Fruit fly (Drosophila melanogaster) whole organism, embryonic: ENCODE data around the gene Oatp30B.

Experiments
- B-H2 ChIP-seq: fragments of 200-800 bp; sonication (Bioruptor generic); optimal IDR thresholded peaks from 2 replicates; lab custom pipeline; 2018; ENCODE audit warnings: missing biosample characterization, mild to moderate bottlenecking, missing genetic modification characterization
- Bdp1 ChIP-seq: fragments of 200-800 bp; sonication (Bioruptor generic); optimal IDR thresholded peaks from 3 replicates; lab custom pipeline; 2016; ENCODE audit warnings: missing biosample characterization, missing genetic modification characterization
- CG10431 ChIP-seq: fragments of 200-800 bp; sonication (Bioruptor generic); optimal IDR thresholded peaks from 3 replicates; lab custom pipeline; 2018; ENCODE audit warnings: missing biosample characterization, mild to moderate bottlenecking, missing genetic modification characterization
- CG12155 ChIP-seq: fragments of 200-800 bp; sonication (Bioruptor generic); optimal IDR thresholded peaks from 3 replicates; lab custom pipeline; 2016; ENCODE audit warnings: missing biosample characterization, missing genetic modification characterization
- CG1647 ChIP-seq: fragments of 200-800 bp; sonication (Bioruptor generic); optimal IDR thresholded peaks from 3 replicates; lab custom pipeline; 2016; ENCODE audit warnings: missing biosample characterization, missing genetic modification characterization
- CG18764 ChIP-seq: fragments of 200-800 bp; sonication (Bioruptor generic); optimal IDR thresholded peaks from 3 replicates; lab custom pipeline; 2016; ENCODE audit warnings: missing biosample characterization, missing genetic modification characterization
- CG31388 ChIP-seq: fragments of 200-800 bp; sonication (Bioruptor generic); optimal IDR thresholded peaks from 2 replicates; lab custom pipeline; 2016; ENCODE audit warnings: missing biosample characterization, missing genetic modification characterization
- CG32532 ChIP-seq: fragments of 200-800 bp; sonication (Bioruptor generic); IDR thresholded peaks from 2 replicates; pipeline ENCODE4 v1.3.6; 2022; ENCODE audit warnings: missing biosample characterization, missing genetic modification characterization
- CG32767 ChIP-seq: fragments of 200-800 bp; sonication (Bioruptor generic); IDR thresholded peaks from 2 replicates; pipeline ENCODE4 v1.3.6; 2022; ENCODE audit warnings: missing biosample characterization, missing genetic modification characterization
- CG34422 ChIP-seq: fragments of 200-800 bp; sonication (Bioruptor generic); IDR thresholded peaks from 3 replicates; pipeline ENCODE4 v1.3.6; 2022; ENCODE audit warnings: missing biosample characterization, missing genetic modification characterization
- CG4404 ChIP-seq: fragments of 200-800 bp; sonication (Bioruptor generic); IDR thresholded peaks from 2 replicates; pipeline ENCODE4 v1.3.6; 2022; ENCODE audit warnings: missing biosample characterization, missing genetic modification characterization
- CG4730 ChIP-seq: fragments of 200-800 bp; sonication (Bioruptor generic); IDR thresholded peaks from 2 replicates; pipeline ENCODE4 v1.3.6; 2022; ENCODE audit warnings: missing biosample characterization, missing genetic modification characterization
- CG7987 ChIP-seq: fragments of 200-800 bp; sonication (Bioruptor generic); optimal IDR thresholded peaks from 2 replicates; lab custom pipeline; 2018; ENCODE audit warnings: missing biosample characterization, mild to moderate bottlenecking, missing genetic modification characterization, moderate library complexity
- CG8924 ChIP-seq: fragments of 200-800 bp; optimal IDR thresholded peaks from 3 replicates; lab custom pipeline; 2019; ENCODE audit warnings: missing biosample characterization, mild to moderate bottlenecking, missing genetic modification characterization, moderate library complexity
- CG9215 ChIP-seq: fragments of 200-800 bp; sonication (Bioruptor generic); IDR thresholded peaks from 2 replicates; pipeline ENCODE4 v1.3.6; 2022; ENCODE audit warnings: missing biosample characterization, missing genetic modification characterization
- CrebB ChIP-seq: fragments of 200-800 bp; sonication (Bioruptor generic); optimal IDR thresholded peaks from 3 replicates; lab custom pipeline; 2018; ENCODE audit warnings: missing biosample characterization, mild to moderate bottlenecking, missing genetic modification characterization
- Ets65A ChIP-seq: fragments of 200-800 bp; sonication (Bioruptor generic); peaks from one replicate; lab custom pipeline; 2016; ENCODE audit warnings: missing biosample characterization, missing genetic modification characterization
- H15 ChIP-seq: fragments of 200-800 bp; sonication (Bioruptor generic); IDR thresholded peaks from 3 replicates; pipeline ENCODE4 v1.3.6; 2022; ENCODE audit warnings: missing biosample characterization, missing genetic modification characterization
- Hand ChIP-seq: fragments of 200-800 bp; sonication (Bioruptor generic); optimal IDR thresholded peaks from 2 replicates; lab custom pipeline; 2017; ENCODE audit warnings: mild to moderate bottlenecking, missing biosample characterization, missing genetic modification reagents, missing genetic modification characterization
- Hey ChIP-seq: fragments of 200-800 bp; sonication (Bioruptor generic); optimal IDR thresholded peaks from 3 replicates; lab custom pipeline; 2018; ENCODE audit warnings: missing biosample characterization, mild to moderate bottlenecking, missing genetic modification characterization
- Kr ChIP-seq: fragments of 200-800 bp; sonication (Bioruptor generic); optimal IDR thresholded peaks from 2 replicates; lab custom pipeline; 2017; ENCODE audit warnings: missing biosample characterization, mild to moderate bottlenecking, missing genetic modification characterization
- Max ChIP-seq: fragments of 200-800 bp; sonication (Bioruptor generic); optimal IDR thresholded peaks from 2 replicates; lab custom pipeline; 2016; ENCODE audit warnings: missing biosample characterization, mild to moderate bottlenecking, missing genetic modification characterization
- NK7.1 ChIP-seq: fragments of 200-800 bp; sonication (Bioruptor generic); optimal IDR thresholded peaks from 3 replicates; lab custom pipeline; 2016; ENCODE audit warnings: missing biosample characterization, missing genetic modification characterization
- Nf-YB ChIP-seq: fragments of 200-800 bp; sonication (Bioruptor generic); optimal IDR thresholded peaks from 3 replicates; lab custom pipeline; 2019; ENCODE audit warnings: missing biosample characterization, mild to moderate bottlenecking, missing genetic modification characterization, moderate library complexity
- Six4 ChIP-seq: fragments of 200-800 bp; sonication (Bioruptor generic); optimal IDR thresholded peaks from 2 replicates; lab custom pipeline; 2016; ENCODE audit warnings: missing biosample characterization, missing genetic modification characterization
- Ssrp ChIP-seq: fragments of 200-800 bp; sonication (Bioruptor generic); optimal IDR thresholded peaks from 2 replicates; lab custom pipeline; 2018; ENCODE audit warnings: missing biosample characterization, mild to moderate bottlenecking, missing genetic modification characterization, moderate library complexity
- ap ChIP-seq: fragments of 200-800 bp; sonication (Bioruptor generic); IDR thresholded peaks from 2 replicates; pipeline ENCODE4 v1.3.6; 2022; ENCODE audit warnings: missing biosample characterization, missing genetic modification characterization
- ara ChIP-seq: fragments of 200-800 bp; sonication (Bioruptor generic); IDR thresholded peaks from 2 replicates; pipeline ENCODE4 v1.3.6; 2022; ENCODE audit warnings: missing biosample characterization, missing genetic modification characterization
- caup ChIP-seq: fragments of 200-800 bp; sonication (Bioruptor generic); optimal IDR thresholded peaks from 3 replicates; lab custom pipeline; 2017; ENCODE audit warnings: missing biosample characterization, mild to moderate bottlenecking, missing genetic modification characterization, moderate library complexity; ENCODE audit not compliant: severe bottlenecking
- crc ChIP-seq: fragments of 200-800 bp; sonication (Bioruptor generic); optimal IDR thresholded peaks from 2 replicates; lab custom pipeline; 2016; ENCODE audit warnings: missing biosample characterization, missing genetic modification characterization
- crol ChIP-seq: fragments of 200-800 bp; sonication (Bioruptor generic); IDR thresholded peaks from 2 replicates; pipeline ENCODE4 v1.3.6; 2022; ENCODE audit warnings: missing biosample characterization, missing genetic modification characterization
- cwo ChIP-seq: fragments of 200-800 bp; sonication (Bioruptor generic); optimal IDR thresholded peaks from 3 replicates; lab custom pipeline; 2017; ENCODE audit warnings: missing biosample characterization, missing genetic modification characterization, mild to moderate bottlenecking, moderate library complexity, missing genetic modification reagents
- dan ChIP-seq: fragments of 200-800 bp; sonication (Bioruptor generic); IDR thresholded peaks from 2 replicates; pipeline ENCODE4 v1.3.6; 2022; ENCODE audit warnings: missing biosample characterization, missing genetic modification characterization
- ems ChIP-seq: fragments of 200-800 bp; sonication (Bioruptor generic); optimal IDR thresholded peaks from 3 replicates; lab custom pipeline; 2016; ENCODE audit warnings: missing biosample characterization, missing genetic modification characterization
- eve ChIP-seq, 2 experiments: fragments of >200 bp; optimal IDR thresholded peaks; 2 replicates each; lab custom pipeline; 2017; ENCODE audit warnings: missing biosample characterization in 2 of 2, missing genetic modification characterization in 2 of 2
- fd3F ChIP-seq: fragments of 200-800 bp; sonication (Bioruptor generic); optimal IDR thresholded peaks from 2 replicates; lab custom pipeline; 2018; ENCODE audit warnings: missing biosample characterization, mild to moderate bottlenecking, missing genetic modification characterization, moderate library complexity
- fd96Cb ChIP-seq: fragments of 200-800 bp; sonication (Bioruptor generic); optimal IDR thresholded peaks from 2 replicates; lab custom pipeline; 2018; ENCODE audit warnings: missing biosample characterization, mild to moderate bottlenecking, missing genetic modification characterization, moderate library complexity
- ftz-f1 ChIP-seq: fragments of 200-800 bp; sonication (Bioruptor generic); optimal IDR thresholded peaks from 2 replicates; lab custom pipeline; 2016; ENCODE audit warnings: missing biosample characterization, missing genetic modification characterization
- grn ChIP-seq: fragments of 200-800 bp; sonication (Bioruptor generic); optimal IDR thresholded peaks from 3 replicates; lab custom pipeline; 2017; ENCODE audit warnings: missing biosample characterization, missing genetic modification characterization
- jumu ChIP-seq: fragments of 200-800 bp; sonication (Bioruptor generic); optimal IDR thresholded peaks from 3 replicates; lab custom pipeline; 2016; ENCODE audit warnings: missing biosample characterization, missing genetic modification characterization
- klu ChIP-seq: fragments of 200-800 bp; sonication (Bioruptor generic); IDR thresholded peaks from 2 replicates; pipeline ENCODE4 v1.3.6; 2022; ENCODE audit warnings: missing biosample characterization, missing genetic modification characterization
- lov ChIP-seq, 2 experiments: fragments of 200-800 bp in 1 of 2; fragments of >200 bp in 1 of 2; sonication (Bioruptor generic) in 1 of 2; IDR thresholded peaks in 1 of 2; optimal IDR thresholded peaks in 1 of 2; 2 replicates in 1 of 2; 3 replicates in 1 of 2; pipeline versions ENCODE4 v1.3.6 to Lab custom; 2017 to 2022; ENCODE audit warnings: missing biosample characterization in 1 of 2, missing genetic modification characterization in 1 of 2
- mld ChIP-seq: fragments of 200-800 bp; sonication (Bioruptor generic); IDR thresholded peaks from 3 replicates; pipeline ENCODE4 v1.3.6; 2022; ENCODE audit warnings: missing biosample characterization, missing genetic modification characterization; ENCODE audit not compliant: partially characterized antibody
- pan ChIP-seq, 4 experiments: fragments of >200 bp in 3 of 4; fragments of 200-800 bp in 1 of 4; sonication (Bioruptor generic) in 1 of 4; optimal IDR thresholded peaks in 3 of 4; IDR thresholded peaks in 1 of 4; 2 replicates each; pipeline versions ENCODE4 v1.3.6 to Lab custom; 2017 to 2022; ENCODE audit warnings: missing biosample characterization in 2 of 4, missing genetic modification characterization in 2 of 4, mixed read lengths in 1 of 4
- row ChIP-seq: fragments of 200-800 bp; sonication (Bioruptor generic); IDR thresholded peaks from 3 replicates; pipeline ENCODE4 v1.3.6; 2022; ENCODE audit warnings: missing biosample characterization, missing genetic modification characterization
- ttk ChIP-seq: fragments of 200-800 bp; sonication (Bioruptor generic); IDR thresholded peaks from 2 replicates; pipeline ENCODE4 v2.1.2; 2022; ENCODE audit warnings: missing biosample characterization, missing genetic modification characterization
- unc-4 ChIP-seq: fragments of 200-800 bp; sonication (Bioruptor generic); IDR thresholded peaks from 2 replicates; pipeline ENCODE4 v1.3.6; 2022; ENCODE audit warnings: missing biosample characterization, missing genetic modification characterization; ENCODE audit not compliant: partially characterized antibody

Gene Oatp30B

dm6 chr2L:9570673-9571193, 49.7 kb downstream of the Oatp30B start (continued):
- TF ChIP-seq Ets65A (GFP tag; lab: Kevin White, UChicago) (no peak), fd96Cb (tag; lab: Kevin White, UChicago) (no peak), Ssrp (no peak), Hey (tag; lab: Kevin White, UChicago) (no peak), Kr (GFP tag; lab: Kevin White, UChicago) (no peak), B-H2 (GFP tag; lab: Kevin White, UChicago) (peak; percentile 5), ap (GFP tag; lab: Robert Waterston, UW) (no peak), CG34422 (GFP tag; lab: Robert Waterston, UW) (peak; percentile 12; the same call in 1 of the 3 replicates), klu (no peak), cwo (GFP tag; lab: Kevin White, UChicago) (no peak), caup (peak; percentile 27)
- TF ChIP-seq, all 482 proteins: peak for 108

dm6 chr2L:9576269-9576933, 55.4 kb downstream of the Oatp30B start, which contains the start of gene Mtpalpha:
Gene Mtpalpha, minus strand, starts transcription at chr2L:9576769.
- TF ChIP-seq H15 (GFP tag; lab: Robert Waterston, UW) (no peak), Six4 (no peak), jumu (GFP tag; lab: Kevin White, UChicago) (peak; percentile 18), CG12155 (GFP tag; lab: Kevin White, UChicago) (peak; percentile 48), pan (optimal IDR thresholded peaks at IDR 0.05; lab: Kevin White, UChicago) (no peak), pan (GFP tag; optimal IDR thresholded peaks at IDR 0.05 in 1 of 2, IDR thresholded peaks at IDR 0.05 in 1 of 2) (peak in 1 of 2 experiments; percentile 18), CG32767 (GFP tag; lab: Robert Waterston, UW) (no peak), CrebB (tag; lab: Kevin White, UChicago) (peak; percentile 0), CG32532 (peak; percentile 71), CG18764 (GFP tag; lab: Kevin White, UChicago) (no peak), ems (GFP tag; lab: Kevin White, UChicago) (peak; percentile 16), ftz-f1 (GFP tag; lab: Kevin White, UChicago) (no peak), row (0 out of 3 replicates have a peak, but pooled peaks have one; percentile 20), CG4404 (GFP tag; lab: Robert Waterston, UW) (no peak; the same call in 1 of the 2 replicates), CG4730 (GFP tag; lab: Robert Waterston, UW) (no peak), grn (GFP tag; lab: Kevin White, UChicago) (no peak), CG8924 (no peak), Max (GFP tag; lab: Kevin White, UChicago) (peak; percentile 26), Bdp1 (no peak), klu (no peak), crol (GFP tag; lab: Robert Waterston, UW) (no peak), mld (GFP tag; lab: Robert Waterston, UW) (no peak), dan (GFP tag; lab: Robert Waterston, UW) (no peak), Hand (GFP tag; lab: Kevin White, UChicago) (no peak), fd3F (no peak), ara (no peak), CG7987 (peak; percentile 38), CG9215 (no peak), Nf-YB (GFP tag; lab: Kevin White, UChicago) (peak; percentile 31), NK7.1 (GFP tag; lab: Kevin White, UChicago) (no peak), CG31388 (GFP tag; lab: Kevin White, UChicago) (no peak), fd96Cb (tag; lab: Kevin White, UChicago) (no peak), lov (optimal IDR thresholded peaks at IDR 0.05; lab: Kevin White, UChicago) (no peak), lov (GFP tag; IDR thresholded peaks at IDR 0.05; lab: Robert Waterston, UW) (no peak), unc-4 (GFP tag; lab: Robert Waterston, UW) (0 out of 2 replicates have a peak, but pooled peaks have one; percentile 20), CG10431 (no peak), ttk (GFP tag; lab: Robert Waterston, UW) (no peak), crc (GFP tag; lab: Kevin White, UChicago) (no peak), eve (GFP tag; optimal IDR thresholded peaks at IDR 0.05; lab: Kevin White, UChicago) (no peak), CG1647 (GFP tag; lab: Kevin White, UChicago) (no peak)
